Worm (Caenorhabditis elegans) whole organism, early embryonic: ENCODE measurements around the gene nas-20.
"Not testable (repeated sequence)": the region's sequence is repeated elsewhere in the genome, so short reads cannot be mapped to it uniquely, and the experiment has no call there.

Source experiments
- B0310.2 ChIP-seq: sonication (generic microtip); optimal IDR thresholded peaks from 2 replicates; lab custom pipeline; 2016; ENCODE audit warnings: mild to moderate bottlenecking, missing genetic modification characterization, missing compliant biosample characterization
- aly-1 ChIP-seq: sonication (generic microtip); optimal IDR thresholded peaks from 2 replicates; lab custom pipeline; 2016; ENCODE audit warnings: missing genetic modification characterization, missing compliant biosample characterization
- ama-1 ChIP-seq: fragments of 150-350 bp; optimal IDR thresholded peaks from 2 replicates; lab custom pipeline; 2014
- ceh-13 ChIP-seq: fragments of 200-800 bp; sonication (Bioruptor generic); optimal IDR thresholded peaks from 2 replicates; lab custom pipeline; 2018; ENCODE audit warnings: mild to moderate bottlenecking, missing genetic modification characterization, missing compliant biosample characterization
- ceh-36 ChIP-seq: sonication (generic microtip); optimal IDR thresholded peaks from 2 replicates; lab custom pipeline; 2016; ENCODE audit warnings: missing genetic modification characterization, inconsistent platforms, missing compliant biosample characterization
- ets-7 ChIP-seq: sonication (generic microtip); optimal IDR thresholded peaks from 2 replicates; lab custom pipeline; 2016; ENCODE audit warnings: missing genotype, missing genetic modification characterization, missing compliant biosample characterization
- flt-1 ChIP-seq: fragments of 200-800 bp; sonication (Bioruptor generic); IDR thresholded peaks from 2 replicates; pipeline ENCODE4 v1.3.6; 2022; ENCODE audit warnings: missing genetic modification characterization, missing compliant biosample characterization
- hmbx-1 ChIP-seq: sonication (generic microtip); optimal IDR thresholded peaks from 2 replicates; lab custom pipeline; 2016; ENCODE audit warnings: mild to moderate bottlenecking, missing genetic modification characterization, missing compliant biosample characterization
- hmg-4 ChIP-seq: fragments of 200-800 bp; sonication (Bioruptor generic); optimal IDR thresholded peaks from 2 replicates; lab custom pipeline; 2018; ENCODE audit warnings: mild to moderate bottlenecking, missing genetic modification characterization, missing compliant biosample characterization
- hnd-1 ChIP-seq: sonication (generic microtip); optimal IDR thresholded peaks from 2 replicates; lab custom pipeline; 2016; ENCODE audit warnings: missing genetic modification characterization, missing compliant biosample characterization
- pes-1 ChIP-seq: fragments of 200-800 bp; sonication (Bioruptor generic); IDR thresholded peaks from 2 replicates; pipeline ENCODE4 v1.3.6; 2022; ENCODE audit warnings: missing genetic modification reagents, missing genetic modification characterization, missing compliant biosample characterization
- scrt-1 ChIP-seq: fragments of 200-800 bp; sonication (Bioruptor generic); IDR thresholded peaks from 2 replicates; pipeline ENCODE4 v1.3.6; 2022; ENCODE audit warnings: missing genetic modification characterization, missing compliant biosample characterization
- tbx-37 ChIP-seq: fragments of 200-800 bp; sonication (Bioruptor generic); conservative IDR thresholded peaks from 2 replicates; pipeline ENCODE4 v1.3.6; 2022; ENCODE audit warnings: missing genetic modification reagents, missing genetic modification characterization, missing compliant biosample characterization
- tra-4 ChIP-seq: sonication (generic microtip); optimal IDR thresholded peaks from 2 replicates; lab custom pipeline; 2017; ENCODE audit warnings: missing genetic modification characterization, missing compliant biosample characterization

DNA sequence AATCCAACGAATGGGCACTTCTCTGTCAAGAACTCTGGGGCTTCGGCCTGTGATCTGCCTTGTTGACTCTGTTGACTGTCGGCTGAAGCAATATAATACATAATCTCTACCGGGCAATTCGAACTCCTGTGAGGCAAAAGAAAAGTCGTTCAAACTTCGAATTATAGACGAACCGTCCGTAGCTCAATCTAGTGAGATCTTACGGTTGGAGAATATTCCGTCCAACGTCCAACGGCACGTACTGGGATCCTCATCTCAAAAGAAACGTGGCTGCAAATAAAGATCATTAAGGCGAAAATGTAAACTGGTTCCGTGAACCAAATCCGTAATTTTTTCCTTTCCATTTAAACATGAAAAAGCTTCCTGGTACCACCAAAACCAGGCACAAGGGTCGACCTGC is 8.6 kb upstream of the nas-20 start, which contains the start of gene T11F9.14:
- not testable (repeated sequence) for TF ChIP-seq ama-1; ceh-13 (GFP tag; lab: Kevin White, UChicago); B0310.2 (tag; lab: Kevin White, UChicago); pes-1 (GFP tag; lab: Robert Waterston, UW); ets-7 (tag; lab: Kevin White, UChicago); scrt-1 (GFP tag; lab: Robert Waterston, UW); aly-1; ceh-36 (tag; lab: Kevin White, UChicago); flt-1 (GFP tag; lab: Robert Waterston, UW); tra-4; hmg-4 (GFP tag; lab: Kevin White, UChicago); hmbx-1 (tag; lab: Kevin White, UChicago); tbx-37 (GFP tag; lab: Robert Waterston, UW); hnd-1
